Worm (Caenorhabditis elegans): ENCODE data around the gene set-21.

- TF ChIP-seq unc-62 (GFP tag; optimal IDR thresholded peaks at IDR 0.05): no peak
- TF ChIP-seq snpc-4 (tag; optimal IDR thresholded peaks at IDR 0.05): no peak
- TF ChIP-seq nhr-12 (tag; optimal IDR thresholded peaks at IDR 0.05): no peak
- TF ChIP-seq blmp-1 (tag; optimal IDR thresholded peaks at IDR 0.05): no peak
- no peak for TF ChIP-seq ces-1 (GFP tag; optimal IDR thresholded peaks at IDR 0.05)
- no peak for TF ChIP-seq skn-1 (tag; optimal IDR thresholded peaks at IDR 0.05)
- no peak for TF ChIP-seq ama-1 (optimal IDR thresholded peaks at IDR 0.05)
- TF ChIP-seq egl-27 (tag; optimal IDR thresholded peaks at IDR 0.05): no peak
- no peak for TF ChIP-seq pax-3 (tag; optimal IDR thresholded peaks at IDR 0.05)
- TF ChIP-seq lin-15B (tag; optimal IDR thresholded peaks at IDR 0.05): no peak
- TF ChIP-seq ceh-88 (GFP tag; IDR thresholded peaks at IDR 0.05): no peak
- TF ChIP-seq nhr-84 (tag; optimal IDR thresholded peaks at IDR 0.05): no peak
- no peak for TF ChIP-seq nhr-76 (tag; optimal IDR thresholded peaks at IDR 0.05)
Measured at ce11 chrIV:4393942-4394460, 3.4 kb downstream of the set-21 start, which contains the start of gene ell-1.

All from whole organism, L1 larva.